Worm (Caenorhabditis elegans): ENCODE data around the gene sec-10.
A peak's percentile ranks its signal among the peaks of the same experiment; 100 is the strongest.

The sec-10 gene

ce11 chrIV:7785506-7786065, 3.3 kb upstream of the sec-10 start, which contains the start of gene tag-322 (continued):
- TF ChIP-seq mdl-1 (tag; optimal IDR thresholded peaks at IDR 0.05) (peak in 1 of 2 experiments; percentile 32), fos-1 (tag; optimal IDR thresholded peaks at IDR 0.05) (no peak), Y116A8C.19 (tag; optimal IDR thresholded peaks at IDR 0.05; ENCODE audit: borderline replicate concordance) (no peak), lsy-2 (tag; optimal IDR thresholded peaks at IDR 0.05) (peak; percentile 89 to 90), C34B4.2 (tag; optimal IDR thresholded peaks at IDR 0.05) (no peak), elt-2 (tag; optimal IDR thresholded peaks at IDR 0.05) (no peak), irx-1 (tag; optimal IDR thresholded peaks at IDR 0.05) (no peak), efl-1 (optimal IDR thresholded peaks at IDR 0.05) (peak; percentile 72 to 77), efl-1 (GFP tag; optimal IDR thresholded peaks at IDR 0.05 in 1 of 2) (peak; percentile 69 to 96), isw-1 (GFP tag; IDR thresholded peaks at IDR 0.05) (peak; percentile 15; the same call in 1 of the 2 replicates), ztf-11 (tag; optimal IDR thresholded peaks at IDR 0.05) (peak in 1 of 2 experiments; percentile 30), ceh-63 (GFP tag; optimal IDR thresholded peaks at IDR 0.05) (no peak), nhr-47 (tag; optimal IDR thresholded peaks at IDR 0.05) (peak; percentile 80), nhr-11 (tag; optimal IDR thresholded peaks at IDR 0.05) (peak; percentile 27), snpc-4 (tag; optimal IDR thresholded peaks at IDR 0.05) (no peak), unc-86 (tag; optimal IDR thresholded peaks at IDR 0.05) (peak; percentile 51), sptf-1 (tag; optimal IDR thresholded peaks at IDR 0.05) (no peak), nhr-84 (tag; optimal IDR thresholded peaks at IDR 0.05) (no peak), ceh-8 (GFP tag; optimal IDR thresholded peaks at IDR 0.05) (no peak), blmp-1 (tag; optimal IDR thresholded peaks at IDR 0.05) (peak; percentile 51), xbp-1 (tag; optimal IDR thresholded peaks at IDR 0.05) (peak; percentile 79), nhr-71 (tag; optimal IDR thresholded peaks at IDR 0.05) (peak; percentile 85), ceh-88 (GFP tag; IDR thresholded peaks at IDR 0.05) (no peak), egl-13 (tag; optimal IDR thresholded peaks at IDR 0.05) (peak; percentile 42), efl-3 (GFP tag; optimal IDR thresholded peaks at IDR 0.05) (no peak), lin-14 (GFP tag; optimal IDR thresholded peaks at IDR 0.05) (peak; percentile 75), ceh-82 (tag; optimal IDR thresholded peaks at IDR 0.05) (peak; percentile 52 to 59 (median 52)), ces-1 (GFP tag; optimal IDR thresholded peaks at IDR 0.05) (no peak), pax-3 (tag; optimal IDR thresholded peaks at IDR 0.05) (no peak), snu-23 (GFP tag; optimal IDR thresholded peaks at IDR 0.05) (peak; percentile 83), lir-3 (tag; optimal IDR thresholded peaks at IDR 0.05; ENCODE audit: poor library complexity) (peak; percentile 50), unc-62 (GFP tag; optimal IDR thresholded peaks at IDR 0.05) (no peak), F16B12.6 (tag; optimal IDR thresholded peaks at IDR 0.05) (no peak), nhr-77 (tag; optimal IDR thresholded peaks at IDR 0.05) (peak; percentile 31), nhr-85 (tag) (peak; percentile 83), mef-2 (tag; optimal IDR thresholded peaks at IDR 0.05) (no peak), dpl-1 (GFP tag; optimal IDR thresholded peaks at IDR 0.05) (peak; percentile 53 to 74 (median 72)), skn-1 (tag; optimal IDR thresholded peaks at IDR 0.05) (peak; percentile 68), lin-35 (GFP tag; optimal IDR thresholded peaks at IDR 0.05) (peak; percentile 67 to 77), ama-1 (optimal IDR thresholded peaks at IDR 0.05) (peak; percentile 64), hpl-2 (GFP tag; optimal IDR thresholded peaks at IDR 0.05) (no peak), swsn-7 (tag; optimal IDR thresholded peaks at IDR 0.05) (peak; percentile 80), elt-3 (tag; optimal IDR thresholded peaks at IDR 0.05) (no peak), fkh-8 (tag; optimal IDR thresholded peaks at IDR 0.05) (peak; percentile 16), zip-4 (GFP tag; optimal IDR thresholded peaks at IDR 0.05) (no peak)
